Fruit fly (Drosophila melanogaster) whole organism, wandering third instar larva: ENCODE measurements around the gene CG8568.

Source experiments
- Hnf4 ChIP-seq: fragments of 200-800 bp; sonication (Bioruptor generic); optimal IDR thresholded peaks from 2 replicates; lab custom pipeline; 2016; ENCODE audit warnings: missing biosample characterization, mild to moderate bottlenecking, missing genetic modification characterization
- Mio ChIP-seq: sonication (Bioruptor generic); optimal IDR thresholded peaks from 2 replicates; lab custom pipeline; 2016; ENCODE audit warnings: missing biosample characterization, missing genetic modification characterization
- OdsH ChIP-seq: fragments of 200-800 bp; sonication (Bioruptor generic); optimal IDR thresholded peaks from 2 replicates; lab custom pipeline; 2016; ENCODE audit warnings: missing biosample characterization, mild to moderate bottlenecking, missing genetic modification characterization
- fru ChIP-seq: fragments of 200-800 bp; sonication (Bioruptor generic); optimal IDR thresholded peaks from 3 replicates; lab custom pipeline; 2016; ENCODE audit warnings: missing biosample characterization, mild to moderate bottlenecking, missing genetic modification characterization
- lola ChIP-seq: fragments of >200 bp; optimal IDR thresholded peaks from 2 replicates; lab custom pipeline; 2017; ENCODE audit warnings: missing biosample characterization, missing genetic modification characterization
- pan ChIP-seq: fragments of >200 bp; optimal IDR thresholded peaks from 2 replicates; lab custom pipeline; 2017

DNA sequence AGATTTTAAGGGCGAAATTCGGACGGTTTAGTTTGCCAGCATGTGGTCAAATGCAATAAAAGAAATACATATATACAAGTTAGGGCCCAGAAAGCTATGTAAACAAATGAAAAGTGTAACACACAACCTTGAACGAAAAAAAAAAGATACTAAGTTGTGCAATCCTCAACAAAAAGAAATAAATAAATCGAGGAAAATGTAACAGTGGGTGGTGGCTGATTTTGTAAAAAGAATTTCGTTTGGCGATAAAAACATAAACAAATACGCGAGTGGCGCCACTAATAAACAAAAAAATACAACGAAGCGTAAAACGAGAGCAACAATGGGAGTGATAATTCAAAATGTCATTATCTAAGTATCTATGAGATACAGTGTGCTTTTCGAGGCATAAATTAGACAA is 24.7 kb upstream of the CG8568 start:
- no peak for TF ChIP-seq pan (lab: Kevin White, UChicago)
- TF ChIP-seq OdsH, result no peak
- TF ChIP-seq fru (GFP tag; lab: Kevin White, UChicago), result no peak
- no peak for TF ChIP-seq lola (GFP tag; lab: Kevin White, UChicago)
- no peak for TF ChIP-seq Mio
- TF ChIP-seq Hnf4 (GFP tag; lab: Kevin White, UChicago), result no peak
